Worm (Caenorhabditis elegans) whole organism, L4 larva: ENCODE data around the gene H34I24.2.

Experiments
- F10B5.3 ChIP-seq: sonication (generic microtip); optimal IDR thresholded peaks from 2 replicates; lab custom pipeline; 2016; ENCODE audit warnings: mild to moderate bottlenecking, missing genetic modification characterization, missing compliant biosample characterization
- F26F4.8 ChIP-seq: fragments of 200-800 bp; sonication (Bioruptor generic); conservative IDR thresholded peaks from 2 replicates; pipeline ENCODE4 v1.3.6; 2022; ENCODE audit warnings: missing genetic modification characterization, missing compliant biosample characterization
- F37D6.2 ChIP-seq: sonication (generic microtip); optimal IDR thresholded peaks from 2 replicates; lab custom pipeline; 2016; ENCODE audit warnings: mild to moderate bottlenecking, missing genetic modification characterization, missing compliant biosample characterization
- R02D3.7 ChIP-seq: fragments of 150-350 bp; sonication (generic microtip); optimal IDR thresholded peaks from 3 replicates; lab custom pipeline; 2014; ENCODE audit warnings: missing biosample characterization, missing genetic modification characterization
- Y105C5A.15 ChIP-seq: fragments of 200-800 bp; sonication (Bioruptor generic); IDR thresholded peaks from 2 replicates; pipeline ENCODE4 v1.3.6; 2022; ENCODE audit warnings: missing genetic modification characterization, missing compliant biosample characterization
- ZK546.5 ChIP-seq, 2 experiments: sonication (generic microtip); optimal IDR thresholded peaks; 2 replicates each; lab custom pipeline; 2017; ENCODE audit warnings: missing biosample characterization in 2 of 2, missing genetic modification characterization in 2 of 2
- aha-1 ChIP-seq: fragments of 150-350 bp; peaks from one replicate; lab custom pipeline; 2014; ENCODE audit warnings: missing biosample characterization, missing genetic modification characterization
- aly-2 ChIP-seq: sonication (generic microtip); optimal IDR thresholded peaks from 2 replicates; lab custom pipeline; 2018; ENCODE audit warnings: missing biosample characterization, missing genetic modification characterization
- arid-1 ChIP-seq: fragments of 200-800 bp; sonication (Bioruptor generic); conservative IDR thresholded peaks from 2 replicates; pipeline ENCODE4 v1.3.6; 2022; ENCODE audit warnings: missing genetic modification reagents, missing genetic modification characterization, missing compliant biosample characterization
- attf-4 ChIP-seq: sonication (generic microtip); optimal IDR thresholded peaks from 3 replicates; lab custom pipeline; 2017; ENCODE audit warnings: missing biosample characterization, missing genetic modification characterization
- ceh-28 ChIP-seq: fragments of 150-350 bp; optimal IDR thresholded peaks from 2 replicates; lab custom pipeline; 2014; ENCODE audit warnings: missing biosample characterization, missing genetic modification reagents, missing genetic modification characterization
- ceh-44 ChIP-seq: fragments of 200-800 bp; sonication (Bioruptor generic); IDR thresholded peaks from 2 replicates; pipeline ENCODE4 v1.3.6; 2022; ENCODE audit warnings: missing genetic modification reagents, missing genetic modification characterization, missing compliant biosample characterization
- ceh-82 ChIP-seq: sonication (generic microtip); optimal IDR thresholded peaks from 2 replicates; lab custom pipeline; 2017; ENCODE audit warnings: missing biosample characterization, missing genetic modification characterization
- ces-1 ChIP-seq: fragments of 150-350 bp; sonication (generic microtip); optimal IDR thresholded peaks from 4 replicates; lab custom pipeline; 2014; ENCODE audit warnings: missing biosample characterization, missing genetic modification reagents, missing genetic modification characterization
- ctbp-1 ChIP-seq: fragments of 200-800 bp; sonication (Bioruptor generic); IDR thresholded peaks from 2 replicates; pipeline ENCODE4 v1.3.6; 2022; ENCODE audit warnings: missing genetic modification reagents, missing genetic modification characterization, missing compliant biosample characterization
- daf-19 ChIP-seq: fragments of 200-800 bp; sonication (Bioruptor generic); conservative IDR thresholded peaks from 2 replicates; pipeline ENCODE4 v1.3.6; 2022; ENCODE audit warnings: missing genetic modification characterization, missing compliant biosample characterization
- dmd-8 ChIP-seq: fragments of 200-800 bp; sonication (Bioruptor generic); IDR thresholded peaks from 2 replicates; pipeline ENCODE4 v1.3.6; 2022; ENCODE audit warnings: missing genetic modification characterization, missing compliant biosample characterization
- dmd-9 ChIP-seq: fragments of 200-800 bp; sonication (Bioruptor generic); IDR thresholded peaks from 2 replicates; pipeline ENCODE4 v1.3.6; 2022; ENCODE audit warnings: missing genetic modification reagents, missing genetic modification characterization, missing compliant biosample characterization
- dpl-1 ChIP-seq: fragments of 150-350 bp; optimal IDR thresholded peaks from 2 replicates; lab custom pipeline; 2014; ENCODE audit warnings: missing biosample characterization, missing genetic modification reagents, missing genetic modification characterization
- dve-1 ChIP-seq: sonication (generic microtip); optimal IDR thresholded peaks from 2 replicates; lab custom pipeline; 2017; ENCODE audit warnings: antibody characterized with exemption, mild to moderate bottlenecking, missing genetic modification characterization, missing compliant biosample characterization; ENCODE audit not compliant: insufficient read depth
- fos-1 ChIP-seq: fragments of 150-350 bp; optimal IDR thresholded peaks from 2 replicates; lab custom pipeline; 2014; ENCODE audit warnings: missing biosample characterization, missing genetic modification characterization
- hlh-11 ChIP-seq: fragments of 200-800 bp; sonication (Bioruptor generic); optimal IDR thresholded peaks from 2 replicates; lab custom pipeline; 2018; ENCODE audit warnings: mild to moderate bottlenecking, missing genetic modification characterization, missing compliant biosample characterization
- jun-1 ChIP-seq: fragments of 150-350 bp; optimal IDR thresholded peaks from 2 replicates; lab custom pipeline; 2014; ENCODE audit warnings: missing biosample characterization, missing genetic modification reagents, missing genetic modification characterization
- lim-7 ChIP-seq: fragments of 200-800 bp; sonication (Bioruptor generic); IDR thresholded peaks from 2 replicates; pipeline ENCODE4 v1.3.6; 2022; ENCODE audit warnings: missing genetic modification characterization, missing compliant biosample characterization
- lin-15B ChIP-seq: fragments of 150-350 bp; sonication (generic microtip); optimal IDR thresholded peaks from 3 replicates; lab custom pipeline; 2014; ENCODE audit warnings: missing biosample characterization, missing genetic modification characterization
- lin-29 ChIP-seq: fragments of 200-800 bp; sonication (Bioruptor generic); IDR thresholded peaks from 2 replicates; pipeline ENCODE4 v1.3.6; 2022; ENCODE audit warnings: missing genetic modification reagents, missing genetic modification characterization, missing compliant biosample characterization
- lin-38 ChIP-seq: fragments of 200-800 bp; sonication (Bioruptor generic); IDR thresholded peaks from 2 replicates; pipeline ENCODE4 v1.3.6; 2022; ENCODE audit warnings: missing genetic modification reagents, missing genetic modification characterization, missing compliant biosample characterization
- lin-39 ChIP-seq: fragments of 150-350 bp; optimal IDR thresholded peaks from 2 replicates; lab custom pipeline; 2014; ENCODE audit warnings: missing biosample characterization, missing genetic modification reagents, missing genetic modification characterization
- lsy-2 ChIP-seq, 2 experiments: fragments of 150-350 bp in 1 of 2; sonication (generic microtip) in 1 of 2; optimal IDR thresholded peaks; 2 replicates each; lab custom pipeline; 2014 to 2017; ENCODE audit warnings: missing biosample characterization in 2 of 2, missing genetic modification characterization in 2 of 2
- madf-5 ChIP-seq, 2 experiments: fragments of 200-800 bp; sonication (Bioruptor generic); IDR thresholded peaks; 2 replicates each; pipeline ENCODE4 v1.3.6; 2022; ENCODE audit warnings: missing compliant biosample characterization in 2 of 2, missing genetic modification characterization in 2 of 2
- mep-1 ChIP-seq: fragments of 150-350 bp; sonication (generic microtip); optimal IDR thresholded peaks from 3 replicates; lab custom pipeline; 2014; ENCODE audit warnings: missing biosample characterization, missing genetic modification characterization
- mxl-3 ChIP-seq: fragments of 200-800 bp; sonication (Bioruptor generic); optimal IDR thresholded peaks from 2 replicates; lab custom pipeline; 2018; ENCODE audit warnings: mild to moderate bottlenecking, missing genetic modification characterization, missing compliant biosample characterization
- nhr-11 ChIP-seq: fragments of 150-350 bp; optimal IDR thresholded peaks from 2 replicates; lab custom pipeline; 2014; ENCODE audit warnings: missing biosample characterization, missing genetic modification characterization
- nhr-111 ChIP-seq: fragments of 200-800 bp; sonication (Bioruptor generic); optimal IDR thresholded peaks from 2 replicates; lab custom pipeline; 2018; ENCODE audit warnings: mild to moderate bottlenecking, missing genetic modification characterization, missing compliant biosample characterization
- nhr-237 ChIP-seq: sonication (generic microtip); optimal IDR thresholded peaks from 2 replicates; lab custom pipeline; 2017; ENCODE audit warnings: missing biosample characterization, missing genetic modification characterization
- nhr-25 ChIP-seq: sonication (generic microtip); optimal IDR thresholded peaks from 2 replicates; lab custom pipeline; 2017; ENCODE audit warnings: missing genetic modification characterization, mild to moderate bottlenecking, missing compliant biosample characterization, antibody characterized with exemption, moderate library complexity, borderline replicate concordance; ENCODE audit not compliant: insufficient read depth
- nhr-28 ChIP-seq: fragments of 150-350 bp; optimal IDR thresholded peaks from 2 replicates; lab custom pipeline; 2014; ENCODE audit warnings: missing biosample characterization, missing genetic modification characterization
- nhr-48 ChIP-seq: sonication (generic microtip); optimal IDR thresholded peaks from 2 replicates; lab custom pipeline; 2016; ENCODE audit warnings: mild to moderate bottlenecking, missing genetic modification characterization, missing compliant biosample characterization
- nhr-6 ChIP-seq: fragments of 150-350 bp; optimal IDR thresholded peaks from 2 replicates; lab custom pipeline; 2014; ENCODE audit warnings: missing biosample characterization, missing genetic modification characterization
- nhr-77 ChIP-seq: fragments of 150-350 bp; optimal IDR thresholded peaks from 2 replicates; lab custom pipeline; 2014; ENCODE audit warnings: missing biosample characterization, missing genetic modification characterization
- pqm-1 ChIP-seq: sonication (generic microtip); optimal IDR thresholded peaks from 2 replicates; lab custom pipeline; 2017; ENCODE audit warnings: missing biosample characterization, missing genetic modification characterization
- rbr-2 ChIP-seq: sonication (generic microtip); optimal IDR thresholded peaks from 2 replicates; lab custom pipeline; 2016; ENCODE audit warnings: missing genotype, missing genetic modification characterization, missing compliant biosample characterization
- saeg-2 ChIP-seq: fragments of 200-800 bp; sonication (Bioruptor generic); IDR thresholded peaks from 2 replicates; pipeline ENCODE4 v1.3.6; 2022; ENCODE audit warnings: missing genetic modification reagents, missing genetic modification characterization, missing compliant biosample characterization
- snpc-4 ChIP-seq: fragments of 150-350 bp; optimal IDR thresholded peaks from 2 replicates; lab custom pipeline; 2014; ENCODE audit warnings: missing biosample characterization, missing genetic modification characterization
- spr-3 ChIP-seq: fragments of 200-800 bp; sonication (Bioruptor generic); optimal IDR thresholded peaks from 2 replicates; lab custom pipeline; 2018; ENCODE audit warnings: mild to moderate bottlenecking, missing genetic modification characterization, missing compliant biosample characterization
- tra-1 ChIP-seq: fragments of 200-800 bp; sonication (Bioruptor generic); IDR thresholded peaks from 2 replicates; pipeline ENCODE4 v1.3.6; 2022; ENCODE audit warnings: missing genetic modification reagents, missing genetic modification characterization, missing compliant biosample characterization
- unc-39 ChIP-seq: sonication (generic microtip); optimal IDR thresholded peaks from 2 replicates; lab custom pipeline; 2017; ENCODE audit warnings: missing biosample characterization, missing genetic modification characterization
- unc-62 ChIP-seq, 3 experiments: fragments of 150-350 bp in 1 of 3; sonication (generic microtip); optimal IDR thresholded peaks in 2 of 3; peaks in 1 of 3; 1 replicate in 1 of 3; 2 replicates in 2 of 3; lab custom pipeline; 2014 to 2017; ENCODE audit warnings: missing biosample characterization in 3 of 3, missing genetic modification characterization in 3 of 3, missing genetic modification reagents in 3 of 3, missing genotype in 1 of 3
- zfp-2 ChIP-seq: sonication (generic microtip); optimal IDR thresholded peaks from 2 replicates; lab custom pipeline; 2016; ENCODE audit warnings: mild to moderate bottlenecking, missing genetic modification characterization, missing compliant biosample characterization
- zfp-3 ChIP-seq: fragments of 200-800 bp; sonication (Bioruptor generic); conservative IDR thresholded peaks from 2 replicates; pipeline ENCODE4 v1.3.6; 2022; ENCODE audit warnings: missing genetic modification reagents, missing genetic modification characterization, missing compliant biosample characterization
- zip-11 ChIP-seq: fragments of 200-800 bp; sonication (Bioruptor generic); IDR thresholded peaks from 2 replicates; pipeline ENCODE4 v1.3.6; 2022; ENCODE audit warnings: missing genetic modification characterization, missing compliant biosample characterization
- ztf-11 ChIP-seq: fragments of 150-350 bp; optimal IDR thresholded peaks from 2 replicates; lab custom pipeline; 2014; ENCODE audit warnings: missing biosample characterization, missing genetic modification characterization
- ztf-7 ChIP-seq: fragments of 150-350 bp; optimal IDR thresholded peaks from 2 replicates; lab custom pipeline; 2014; ENCODE audit warnings: missing biosample characterization, missing genetic modification characterization

Gene H34I24.2

DNA sequence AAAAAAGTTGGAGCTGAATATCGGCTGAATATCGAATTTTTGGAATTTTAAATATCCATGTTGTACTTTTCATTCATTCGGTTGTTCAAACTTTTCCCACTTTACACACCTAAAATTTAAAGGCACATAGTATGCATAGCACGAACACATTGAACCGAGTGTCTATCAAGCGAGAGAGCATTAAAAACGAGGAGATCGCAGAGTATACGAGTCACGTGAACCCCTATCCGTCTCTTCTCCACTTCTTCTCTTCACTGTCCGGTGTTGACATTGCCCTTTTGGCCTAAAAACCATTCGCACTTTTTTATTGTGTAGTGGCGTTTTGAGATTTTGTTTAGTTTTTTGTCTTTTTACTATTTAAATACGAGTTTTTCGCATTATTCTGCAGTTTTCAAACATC, 37.4 kb upstream of the H34I24.2 start (continued):
- TF ChIP-seq rbr-2 (tag; lab: Kevin White, UChicago): no peak
- TF ChIP-seq lin-38 (GFP tag; lab: Robert Waterston, UW): peak; percentile 54
- TF ChIP-seq zip-11 (GFP tag; lab: Robert Waterston, UW): no peak
- peak in 1 of 2 experiments; percentile 78 for TF ChIP-seq lsy-2 (tag; optimal IDR thresholded peaks at IDR 0.05; lab: Kevin White, UChicago)
- no peak for TF ChIP-seq ZK546.5 (tag; optimal IDR thresholded peaks at IDR 0.05; lab: Kevin White, UChicago)
- TF ChIP-seq ztf-11 (tag; lab: Kevin White, UChicago): no peak
- peak; percentile 55 for TF ChIP-seq dpl-1 (GFP tag; lab: Kevin White, UChicago)
- no peak for TF ChIP-seq spr-3
- no peak for TF ChIP-seq jun-1 (tag; lab: Kevin White, UChicago)
- no peak for TF ChIP-seq snpc-4
- no peak for TF ChIP-seq dmd-8
- no peak for TF ChIP-seq saeg-2
- no peak for TF ChIP-seq aly-2 (tag; lab: Kevin White, UChicago)
- TF ChIP-seq fos-1 (tag; lab: Kevin White, UChicago): no peak
- no peak for TF ChIP-seq nhr-77 (tag; lab: Kevin White, UChicago)
- peak; percentile 13 for TF ChIP-seq nhr-6
- peak; percentile 69 for TF ChIP-seq mep-1 (tag; lab: Kevin White, UChicago)
- no peak for TF ChIP-seq dmd-9 (GFP tag; lab: Robert Waterston, UW)
- TF ChIP-seq ceh-44 (GFP tag; lab: Robert Waterston, UW): no peak
- TF ChIP-seq lin-39 (tag; lab: Kevin White, UChicago): no peak
- TF ChIP-seq F10B5.3 (tag; lab: Kevin White, UChicago): no peak
- peak; percentile 58 for TF ChIP-seq pqm-1
- TF ChIP-seq F26F4.8 (GFP tag; lab: Robert Waterston, UW): no peak
- no peak for TF ChIP-seq lin-15B (tag; lab: Kevin White, UChicago)
- no peak for TF ChIP-seq Y105C5A.15 (GFP tag; lab: Robert Waterston, UW)
- TF ChIP-seq zfp-3: no peak
- TF ChIP-seq hlh-11: peak; percentile 61
- TF ChIP-seq nhr-11: no peak
- peak; percentile 80 for TF ChIP-seq nhr-28 (tag; lab: Kevin White, UChicago)
- no peak for TF ChIP-seq attf-4 (tag; lab: Kevin White, UChicago)
- no peak for TF ChIP-seq lim-7 (GFP tag; lab: Robert Waterston, UW)
- no peak for TF ChIP-seq nhr-237 (tag; lab: Kevin White, UChicago)
- no peak for TF ChIP-seq lin-29 (GFP tag; lab: Robert Waterston, UW)
- no peak for TF ChIP-seq madf-5 (GFP tag; IDR thresholded peaks at IDR 0.05; lab: Robert Waterston, UW)
- TF ChIP-seq daf-19 (GFP tag; lab: Robert Waterston, UW): no peak
- TF ChIP-seq tra-1: no peak
- no peak for TF ChIP-seq F37D6.2
- TF ChIP-seq ceh-82 (tag; lab: Kevin White, UChicago): no peak
- no peak for TF ChIP-seq ces-1 (GFP tag; lab: Kevin White, UChicago)
- TF ChIP-seq mxl-3 (GFP tag; lab: Kevin White, UChicago): no peak
- no peak for TF ChIP-seq R02D3.7
- no peak for TF ChIP-seq nhr-25
- no peak for TF ChIP-seq nhr-48 (tag; lab: Kevin White, UChicago)
- no peak for TF ChIP-seq unc-39 (tag; lab: Kevin White, UChicago)
- no peak for TF ChIP-seq unc-62 (GFP tag; optimal IDR thresholded peaks at IDR 0.05 in 1 of 2; lab: Kevin White, UChicago)
- no peak for TF ChIP-seq unc-62 (tag; optimal IDR thresholded peaks at IDR 0.05; lab: Kevin White, UChicago)
- TF ChIP-seq dve-1 (tag; lab: Kevin White, UChicago): peak; percentile 71
- no peak for TF ChIP-seq ztf-7 (tag; lab: Kevin White, UChicago)
- TF ChIP-seq ceh-28 (tag; lab: Kevin White, UChicago): no peak
- TF ChIP-seq arid-1 (GFP tag; lab: Robert Waterston, UW): no peak
- no peak for TF ChIP-seq ctbp-1 (GFP tag; lab: Robert Waterston, UW)
- peak; percentile 80 for TF ChIP-seq aha-1
- no peak for TF ChIP-seq nhr-111 (GFP tag; lab: Kevin White, UChicago)
- no peak for TF ChIP-seq zfp-2
